Fruit fly (Drosophila melanogaster): ENCODE measurements around the gene Ndf.

Ndf gene

DNA sequence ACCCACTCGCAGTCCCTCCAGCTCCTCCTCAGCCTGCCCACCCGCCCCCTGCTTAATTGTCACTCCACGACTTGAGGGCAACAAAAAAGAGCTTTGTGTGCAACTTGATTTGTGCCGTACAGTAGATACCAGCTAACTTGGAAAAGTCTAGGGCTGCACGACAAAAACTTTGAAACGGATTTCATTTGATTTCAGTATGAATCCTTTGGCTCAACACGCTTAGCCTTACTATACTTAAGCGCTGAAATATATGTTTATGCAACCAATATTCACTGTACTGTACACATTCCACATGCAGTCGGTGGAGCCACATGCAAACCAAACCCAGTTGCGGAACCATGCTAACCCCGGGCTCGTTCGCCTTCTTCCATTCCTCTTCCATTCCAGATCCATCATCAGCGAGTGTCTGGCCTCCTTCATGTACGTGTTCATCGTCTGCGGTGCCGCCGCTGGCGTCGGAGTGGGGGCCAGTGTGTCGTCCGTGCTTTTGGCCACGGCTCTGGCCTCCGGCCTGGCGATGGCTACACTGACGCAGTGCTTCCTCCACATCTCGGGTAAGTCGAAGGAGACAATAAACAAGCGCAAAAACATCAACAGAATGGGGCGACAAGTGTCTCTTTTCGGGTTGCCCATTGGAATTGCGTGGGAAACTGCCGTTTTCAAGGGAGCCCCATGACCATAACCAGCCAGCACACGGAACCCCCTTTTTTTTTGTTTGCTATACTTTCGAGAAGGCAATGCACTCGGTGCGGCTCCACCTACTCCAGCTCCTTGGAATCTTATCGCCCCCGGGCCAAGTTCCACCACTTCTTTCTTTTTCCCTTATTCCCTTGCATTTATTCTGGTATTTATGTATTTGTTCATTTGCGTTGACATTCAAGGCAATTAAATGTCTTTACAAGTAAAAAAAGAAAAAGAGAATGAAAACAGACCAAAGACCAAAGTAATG is 17.0 kb upstream of the Ndf start (continued):
- no peak for TF ChIP-seq CG12769 (tag; optimal IDR thresholded peaks at IDR 0.05)
- no peak for TF ChIP-seq Nf-YC (tag; optimal IDR thresholded peaks at IDR 0.05)
- TF ChIP-seq CG4820 (GFP tag; optimal IDR thresholded peaks at IDR 0.05), result peak; percentile 60
- TF ChIP-seq hth (optimal IDR thresholded peaks at IDR 0.05), result no peak
- peak; percentile 47 for TF ChIP-seq CG14710 (tag; optimal IDR thresholded peaks at IDR 0.05)
- TF ChIP-seq CG5245 (GFP tag; optimal IDR thresholded peaks at IDR 0.05), result peak; percentile 49
- TF ChIP-seq CG8924 (tag; optimal IDR thresholded peaks at IDR 0.05), result peak; percentile 22
- no peak for TF ChIP-seq ems (GFP tag; optimal IDR thresholded peaks at IDR 0.05)
- TF ChIP-seq CG10654 (GFP tag; optimal IDR thresholded peaks at IDR 0.05), result no peak
- TF ChIP-seq Optix (GFP tag; IDR thresholded peaks at IDR 0.05), result peak; percentile 76; the same call in 2 of the 3 replicates
- peak; percentile 47 for TF ChIP-seq bab2 (GFP tag; optimal IDR thresholded peaks at IDR 0.05)
- TF ChIP-seq CG1529 (GFP tag; optimal IDR thresholded peaks at IDR 0.05), result peak; percentile 15
- no peak for TF ChIP-seq prd (optimal IDR thresholded peaks at IDR 0.05)
- peak; percentile 72; the same call in 2 of the 3 replicates for TF ChIP-seq prd (GFP tag; IDR thresholded peaks at IDR 0.05)
- no peak for TF ChIP-seq z (GFP tag; IDR thresholded peaks at IDR 0.05)
- no peak for TF ChIP-seq kni (GFP tag; optimal IDR thresholded peaks at IDR 0.05)
- peak; percentile 67 for TF ChIP-seq CG6689 (GFP tag; IDR thresholded peaks at IDR 0.05)
- TF ChIP-seq dmrt11E (tag; optimal IDR thresholded peaks at IDR 0.05), result peak; percentile 32
- no peak for TF ChIP-seq CG13775 (GFP tag; optimal IDR thresholded peaks at IDR 0.05)
- no peak for TF ChIP-seq hkb (optimal IDR thresholded peaks at IDR 0.05)
- TF ChIP-seq hkb (GFP tag; IDR thresholded peaks at IDR 0.05), result peak; percentile 63
- TF ChIP-seq lilli (GFP tag; optimal IDR thresholded peaks at IDR 0.05), result peak; percentile 26
- TF ChIP-seq CG17802 (tag; optimal IDR thresholded peaks at IDR 0.05), result peak; percentile 55
- TF ChIP-seq CG32767 (GFP tag; IDR thresholded peaks at IDR 0.05), result no peak; the same call in 1 of the 2 replicates
- TF ChIP-seq HLHmδ (GFP tag; optimal IDR thresholded peaks at IDR 0.05), result no peak
- peak; percentile 79 for TF ChIP-seq ci (GFP tag; IDR thresholded peaks at IDR 0.05)
- TF ChIP-seq Ssrp (tag; optimal IDR thresholded peaks at IDR 0.05), result peak; percentile 59
- no peak for TF ChIP-seq Deaf1 (tag; optimal IDR thresholded peaks at IDR 0.05)
- no peak for TF ChIP-seq Elba2 (GFP tag; optimal IDR thresholded peaks at IDR 0.05)
- no peak for TF ChIP-seq CG10274 (GFP tag; optimal IDR thresholded peaks at IDR 0.05)
- TF ChIP-seq sd (tag; optimal IDR thresholded peaks at IDR 0.05), result no peak
- no peak for TF ChIP-seq CG18011 (GFP tag; optimal IDR thresholded peaks at IDR 0.05)
- TF ChIP-seq inv (GFP tag; IDR thresholded peaks at IDR 0.05; ENCODE audit: partially characterized antibody), result no peak
- TF ChIP-seq CG12236 (GFP tag; optimal IDR thresholded peaks at IDR 0.05), result no peak
- peak; percentile 62; the same call in 2 of the 3 replicates for TF ChIP-seq CG17361 (GFP tag; IDR thresholded peaks at IDR 0.05)
- peak; percentile 42 for TF ChIP-seq nerfin-1 (tag; optimal IDR thresholded peaks at IDR 0.05)
- peak; percentile 43 for TF ChIP-seq Antp (GFP tag; optimal IDR thresholded peaks at IDR 0.05)
- TF ChIP-seq CG31365 (tag; optimal IDR thresholded peaks at IDR 0.05), result no peak
- peak; percentile 11 for TF ChIP-seq CG30431 (GFP tag; optimal IDR thresholded peaks at IDR 0.05)
- TF ChIP-seq gce (GFP tag; IDR thresholded peaks at IDR 0.05), result peak; percentile 77; the same call in 2 of the 3 replicates
- TF ChIP-seq CG34224 (GFP tag; IDR thresholded peaks at IDR 0.05; ENCODE audit: partially characterized antibody), result no peak
- TF ChIP-seq CG11560 (tag; IDR thresholded peaks at IDR 0.05), result 0 out of 3 replicates have a peak, but pooled peaks have one; percentile 11
- TF ChIP-seq NK7.1 (GFP tag; optimal IDR thresholded peaks at IDR 0.05), result no peak
- peak; percentile 43 for TF ChIP-seq Asciz (GFP tag; optimal IDR thresholded peaks at IDR 0.05)
- TF ChIP-seq Blimp-1 (GFP tag; optimal IDR thresholded peaks at IDR 0.05), result peak; percentile 78
- no peak for TF ChIP-seq TFAM (GFP tag; optimal IDR thresholded peaks at IDR 0.05)
- TF ChIP-seq CG9797 (GFP tag; optimal IDR thresholded peaks at IDR 0.05), result no peak
- peak; percentile 85 for TF ChIP-seq Xrp1 (GFP tag; IDR thresholded peaks at IDR 0.05)
- 0 out of 2 replicates have a peak, but pooled peaks have one; percentile 23 for TF ChIP-seq CG17612 (GFP tag; IDR thresholded peaks at IDR 0.05)
